Worm (Caenorhabditis elegans) whole organism, L3 larva: ENCODE measurements around the gene F22F7.7.

Experiments
- R02D3.7 ChIP-seq: fragments of 150-350 bp; optimal IDR thresholded peaks from 2 replicates; lab custom pipeline; 2014; ENCODE audit warnings: missing biosample characterization, missing genetic modification characterization
- ZK546.5 ChIP-seq: sonication (generic microtip); optimal IDR thresholded peaks from 2 replicates; lab custom pipeline; 2017; ENCODE audit warnings: missing biosample characterization, missing genetic modification characterization
- ama-1 ChIP-seq: fragments of 150-350 bp; optimal IDR thresholded peaks from 2 replicates; lab custom pipeline; 2018
- ceh-28 ChIP-seq: fragments of 150-350 bp; optimal IDR thresholded peaks from 2 replicates; lab custom pipeline; 2014; ENCODE audit warnings: missing biosample characterization, missing genetic modification reagents, missing genetic modification characterization
- daf-12 ChIP-seq: fragments of 150-350 bp; optimal IDR thresholded peaks from 2 replicates; lab custom pipeline; 2014; ENCODE audit warnings: missing biosample characterization, missing genetic modification reagents, missing genetic modification characterization
- egl-27 ChIP-seq: sonication (generic microtip); optimal IDR thresholded peaks from 4 replicates; lab custom pipeline; 2017; ENCODE audit warnings: missing biosample characterization, missing genetic modification reagents, missing genetic modification characterization
- egl-5 ChIP-seq: fragments of 150-350 bp; optimal IDR thresholded peaks from 2 replicates; lab custom pipeline; 2017; ENCODE audit warnings: missing biosample characterization, missing genetic modification reagents, missing genetic modification characterization, inconsistent platforms
- elt-2 ChIP-seq: sonication (generic microtip); optimal IDR thresholded peaks from 2 replicates; lab custom pipeline; 2016; ENCODE audit warnings: missing genetic modification reagents, mild to moderate bottlenecking, missing genetic modification characterization, missing compliant biosample characterization
- eor-1 ChIP-seq, 2 experiments: fragments of 150-350 bp; optimal IDR thresholded peaks; 2 replicates each; lab custom pipeline; 2014 to 2018; ENCODE audit warnings: missing biosample characterization in 2 of 2, missing genetic modification characterization in 2 of 2
- fkh-10 ChIP-seq: sonication (generic microtip); optimal IDR thresholded peaks from 2 replicates; lab custom pipeline; 2017; ENCODE audit warnings: missing biosample characterization, missing genetic modification reagents, missing genetic modification characterization
- fkh-2 ChIP-seq: fragments of 150-350 bp; optimal IDR thresholded peaks from 2 replicates; lab custom pipeline; 2014; ENCODE audit warnings: missing biosample characterization, missing genetic modification reagents, missing genetic modification characterization
- fos-1 ChIP-seq: fragments of 150-350 bp; optimal IDR thresholded peaks from 2 replicates; lab custom pipeline; 2014; ENCODE audit warnings: missing biosample characterization, missing genetic modification characterization
- hmg-11 ChIP-seq: sonication (generic microtip); optimal IDR thresholded peaks from 2 replicates; lab custom pipeline; 2016; ENCODE audit warnings: missing genetic modification characterization, missing compliant biosample characterization
- lin-15B ChIP-seq: fragments of 150-350 bp; optimal IDR thresholded peaks from 2 replicates; lab custom pipeline; 2014; ENCODE audit warnings: missing biosample characterization, missing genetic modification characterization
- lin-39 ChIP-seq: fragments of 150-350 bp; optimal IDR thresholded peaks from 2 replicates; lab custom pipeline; 2018; ENCODE audit warnings: missing biosample characterization, missing genetic modification reagents, missing genetic modification characterization
- lsy-12 ChIP-seq: sonication (generic microtip); optimal IDR thresholded peaks from 2 replicates; lab custom pipeline; 2016; ENCODE audit warnings: mild to moderate bottlenecking, missing genetic modification characterization, missing compliant biosample characterization
- mml-1 ChIP-seq: fragments of 150-350 bp; sonication (generic microtip); optimal IDR thresholded peaks from 3 replicates; lab custom pipeline; 2014; ENCODE audit warnings: missing biosample characterization, missing genetic modification characterization
- nfya-1 ChIP-seq: sonication (generic microtip); optimal IDR thresholded peaks from 2 replicates; lab custom pipeline; 2017; ENCODE audit warnings: missing genetic modification characterization, mild to moderate bottlenecking, missing compliant biosample characterization, antibody characterized with exemption, moderate library complexity; ENCODE audit not compliant: insufficient read depth
- nhr-11 ChIP-seq: fragments of 150-350 bp; optimal IDR thresholded peaks from 2 replicates; lab custom pipeline; 2014; ENCODE audit warnings: missing biosample characterization, missing genetic modification characterization
- nhr-12 ChIP-seq: fragments of 150-350 bp; optimal IDR thresholded peaks from 2 replicates; lab custom pipeline; 2014; ENCODE audit warnings: missing biosample characterization, missing genetic modification characterization
- nhr-23 ChIP-seq: fragments of 150-350 bp; optimal IDR thresholded peaks from 2 replicates; lab custom pipeline; 2014; ENCODE audit warnings: missing biosample characterization, missing genetic modification reagents, missing genetic modification characterization
- nhr-237 ChIP-seq: fragments of 150-350 bp; optimal IDR thresholded peaks from 2 replicates; lab custom pipeline; 2014; ENCODE audit warnings: missing biosample characterization, missing genetic modification characterization
- nhr-28 ChIP-seq: fragments of 150-350 bp; optimal IDR thresholded peaks from 2 replicates; lab custom pipeline; 2014; ENCODE audit warnings: missing biosample characterization, missing genetic modification characterization
- nhr-43 ChIP-seq: sonication (generic microtip); optimal IDR thresholded peaks from 2 replicates; lab custom pipeline; 2016; ENCODE audit warnings: mild to moderate bottlenecking, missing genetic modification characterization, missing compliant biosample characterization; ENCODE audit not compliant: poor library complexity, severe bottlenecking
- nhr-67 ChIP-seq: fragments of 150-350 bp; optimal IDR thresholded peaks from 2 replicates; lab custom pipeline; 2014; ENCODE audit warnings: missing biosample characterization, missing genetic modification characterization
- pha-4 ChIP-seq: fragments of 150-350 bp; optimal IDR thresholded peaks from 2 replicates; lab custom pipeline; 2014; ENCODE audit warnings: missing biosample characterization, missing genetic modification reagents, missing genetic modification characterization
- pqm-1 ChIP-seq: fragments of 150-350 bp; optimal IDR thresholded peaks from 2 replicates; lab custom pipeline; 2017; ENCODE audit warnings: missing biosample characterization, missing genetic modification characterization, inconsistent platforms
- sea-2 ChIP-seq: fragments of 150-350 bp; sonication (generic microtip); optimal IDR thresholded peaks from 4 replicates; lab custom pipeline; 2014; ENCODE audit warnings: missing biosample characterization, missing genetic modification reagents, missing genetic modification characterization
- snpc-4 ChIP-seq: fragments of 150-350 bp; optimal IDR thresholded peaks from 2 replicates; lab custom pipeline; 2014; ENCODE audit warnings: missing biosample characterization, missing genetic modification characterization
- tbx-2 ChIP-seq: sonication (generic microtip); optimal IDR thresholded peaks from 2 replicates; lab custom pipeline; 2016; ENCODE audit warnings: mild to moderate bottlenecking, missing genetic modification characterization, missing compliant biosample characterization
- unc-39 ChIP-seq: sonication (generic microtip); optimal IDR thresholded peaks from 4 replicates; lab custom pipeline; 2017; ENCODE audit warnings: missing biosample characterization, missing genetic modification characterization
- unc-62 ChIP-seq: fragments of 150-350 bp; sonication (generic microtip); optimal IDR thresholded peaks from 4 replicates; lab custom pipeline; 2014; ENCODE audit warnings: missing biosample characterization, missing genetic modification reagents, missing genetic modification characterization
- zag-1 ChIP-seq: fragments of 150-350 bp; optimal IDR thresholded peaks from 2 replicates; lab custom pipeline; 2014; ENCODE audit warnings: missing biosample characterization, missing genetic modification characterization
- ztf-11 ChIP-seq: fragments of 150-350 bp; optimal IDR thresholded peaks from 2 replicates; lab custom pipeline; 2014; ENCODE audit warnings: missing biosample characterization, missing genetic modification characterization

F22F7.7 gene

DNA sequence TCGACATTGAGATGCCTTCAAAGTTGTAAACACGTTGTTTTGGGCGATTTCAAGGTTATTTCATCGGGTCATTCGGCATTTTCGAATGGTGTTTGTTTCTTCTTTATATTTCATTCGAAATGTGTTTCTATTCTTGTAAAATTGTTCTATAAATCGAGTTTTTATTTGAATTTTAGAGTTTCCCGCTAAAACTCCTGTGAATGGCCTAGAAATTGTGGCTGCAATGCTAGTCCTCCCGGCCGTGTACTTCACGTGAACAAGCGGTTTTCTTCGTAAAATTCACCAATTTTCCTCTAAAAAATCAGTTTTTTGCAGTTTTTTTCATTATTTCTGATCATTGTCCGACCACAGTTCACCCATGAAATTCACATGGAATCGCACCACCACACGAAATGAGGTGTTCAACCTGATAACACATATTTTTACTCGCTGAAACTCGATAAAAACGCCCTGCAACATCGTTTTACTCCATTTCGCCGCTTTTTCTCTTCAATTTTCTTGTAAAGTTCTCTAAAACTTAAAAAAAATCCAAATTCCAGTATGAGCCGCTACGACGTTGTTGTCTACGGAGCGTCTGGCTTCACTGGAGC is 12.8 kb downstream of the F22F7.7 start, which contains the start of gene ldp-1 (continued):
- TF ChIP-seq fkh-2 (no peak), hmg-11 (no peak), unc-62 (GFP tag; lab: Kevin White, UChicago) (no peak), egl-5 (tag; lab: Kevin White, UChicago) (no peak), ZK546.5 (tag; lab: Kevin White, UChicago) (no peak), nhr-23 (tag; lab: Kevin White, UChicago) (peak; percentile 55), nhr-67 (tag; lab: Kevin White, UChicago) (no peak), unc-39 (tag; lab: Kevin White, UChicago) (no peak), ztf-11 (tag; lab: Kevin White, UChicago) (no peak)

- TF ChIP-seq pha-4 (tag; lab: Kevin White, UChicago) (no peak), ceh-28 (tag; lab: Kevin White, UChicago) (no peak), zag-1 (tag; lab: Kevin White, UChicago) (no peak), elt-2 (tag; lab: Kevin White, UChicago) (peak; percentile 21), unc-39 (tag; lab: Kevin White, UChicago) (no peak), pqm-1 (tag; lab: Kevin White, UChicago) (no peak), eor-1 (tag; optimal IDR thresholded peaks at IDR 0.05; lab: Kevin White, UChicago) (no peak), egl-27 (no peak), R02D3.7 (tag; lab: Kevin White, UChicago) (no peak), lin-39 (tag; lab: Kevin White, UChicago) (peak; percentile 11)
Observed at ce11 chrV:2126554-2126953, 13.3 kb downstream of the F22F7.7 start.

ce11 chrV:2123164-2123563 is 16.7 kb downstream of the F22F7.7 start:
- TF ChIP-seq daf-12 (tag; lab: Kevin White, UChicago): no peak
- TF ChIP-seq unc-62 (GFP tag; lab: Kevin White, UChicago): no peak
- TF ChIP-seq elt-2 (tag; lab: Kevin White, UChicago): peak; percentile 84
- TF ChIP-seq pqm-1 (tag; lab: Kevin White, UChicago): peak; percentile 72

- TF ChIP-seq egl-5 (tag; lab: Kevin White, UChicago): no peak
- TF ChIP-seq tbx-2 (tag; lab: Kevin White, UChicago): no peak
- no peak for TF ChIP-seq pha-4 (tag; lab: Kevin White, UChicago)
- TF ChIP-seq eor-1 (tag; optimal IDR thresholded peaks at IDR 0.05; lab: Kevin White, UChicago): no peak
- TF ChIP-seq nfya-1 (tag; lab: Kevin White, UChicago): peak; percentile 3
- TF ChIP-seq elt-2 (tag; lab: Kevin White, UChicago): peak; percentile 52
- TF ChIP-seq nhr-11 (tag; lab: Kevin White, UChicago): no peak
- no peak for TF ChIP-seq nhr-43 (tag; lab: Kevin White, UChicago)
- no peak for TF ChIP-seq nhr-28 (tag; lab: Kevin White, UChicago)
- no peak for TF ChIP-seq lin-15B (tag; lab: Kevin White, UChicago)
- TF ChIP-seq nhr-237 (tag; lab: Kevin White, UChicago): no peak
- TF ChIP-seq pqm-1 (tag; lab: Kevin White, UChicago): peak; percentile 31
- TF ChIP-seq daf-12 (tag; lab: Kevin White, UChicago): no peak
- TF ChIP-seq unc-39 (tag; lab: Kevin White, UChicago): no peak
- TF ChIP-seq hmg-11: no peak
- no peak for TF ChIP-seq nhr-67 (tag; lab: Kevin White, UChicago)
- TF ChIP-seq nhr-12 (tag; lab: Kevin White, UChicago): no peak
- no peak for TF ChIP-seq sea-2
- no peak for TF ChIP-seq ztf-11 (tag; lab: Kevin White, UChicago)
- no peak for TF ChIP-seq ama-1 (lab: Kevin White, UChicago)
Observed at ce11 chrV:2122517-2122916, 17.3 kb downstream of the F22F7.7 start, which contains the start of gene F22F7.2. Gene F22F7.2, plus strand, starts transcription at chrV:2122782.

ce11 chrV:2121910-2122362 is 17.9 kb downstream of the F22F7.7 start, which contains the start of gene F22F7.8:
Gene F22F7.8, minus strand, starts transcription at chrV:2121960.
- TF ChIP-seq fkh-10 (GFP tag; lab: Kevin White, UChicago) (no peak), nhr-11 (tag; lab: Kevin White, UChicago) (no peak), egl-5 (tag; lab: Kevin White, UChicago) (no peak), mml-1 (tag; lab: Kevin White, UChicago) (no peak), lsy-12 (tag; lab: Kevin White, UChicago) (no peak), nhr-43 (tag; lab: Kevin White, UChicago) (no peak), fos-1 (no peak), unc-39 (tag; lab: Kevin White, UChicago) (no peak), snpc-4 (tag; lab: Kevin White, UChicago) (no peak), nhr-28 (tag; lab: Kevin White, UChicago) (no peak)
